Fruit fly (Drosophila melanogaster) whole organism, embryonic: ENCODE results near the gene Scm.

ENCODE experiments used
- Ada2b ChIP-seq: fragments of 200-800 bp; sonication (Bioruptor generic); IDR thresholded peaks from 2 replicates; pipeline ENCODE4 v1.3.6; 2022; ENCODE audit warnings: missing biosample characterization, missing genetic modification characterization
- Awh ChIP-seq: fragments of 200-800 bp; sonication (Bioruptor generic); IDR thresholded peaks from 2 replicates; pipeline ENCODE4, ENCODE4 v1.3.6; 2022; ENCODE audit warnings: missing biosample characterization, missing genetic modification characterization
- Bdp1 ChIP-seq: fragments of 200-800 bp; sonication (Bioruptor generic); optimal IDR thresholded peaks from 3 replicates; lab custom pipeline; 2016; ENCODE audit warnings: missing biosample characterization, missing genetic modification characterization
- Bteb2 ChIP-seq: fragments of 200-800 bp; sonication (Bioruptor generic); optimal IDR thresholded peaks from 2 replicates; lab custom pipeline; 2016; ENCODE audit warnings: missing biosample characterization, missing genetic modification characterization
- CG10321 ChIP-seq: fragments of 200-800 bp; sonication (Bioruptor generic); IDR thresholded peaks from 2 replicates; pipeline ENCODE4 v1.3.6; 2022; ENCODE audit warnings: missing biosample characterization, missing genetic modification characterization
- CG10543 ChIP-seq: fragments of 200-800 bp; sonication (Bioruptor generic); optimal IDR thresholded peaks from 3 replicates; lab custom pipeline; 2017; ENCODE audit warnings: missing biosample characterization, mild to moderate bottlenecking, missing genetic modification characterization, moderate library complexity
- CG11247 ChIP-seq: fragments of 200-800 bp; sonication (Bioruptor generic); IDR thresholded peaks from 2 replicates; pipeline ENCODE4 v1.3.6; 2022; ENCODE audit warnings: missing biosample characterization, missing genetic modification characterization
- CG12219 ChIP-seq: fragments of 200-800 bp; sonication (Bioruptor generic); optimal IDR thresholded peaks from 3 replicates; lab custom pipeline; 2018; ENCODE audit warnings: missing biosample characterization, mild to moderate bottlenecking, missing genetic modification characterization
- CG12744 ChIP-seq: fragments of 200-800 bp; sonication (Bioruptor generic); optimal IDR thresholded peaks from 2 replicates; lab custom pipeline; 2016; ENCODE audit warnings: missing biosample characterization, missing genetic modification characterization
- CG12769 ChIP-seq: fragments of 200-800 bp; sonication (Bioruptor generic); optimal IDR thresholded peaks from 2 replicates; lab custom pipeline; 2019; ENCODE audit warnings: missing biosample characterization, mild to moderate bottlenecking, missing genetic modification characterization, moderate library complexity
- CG17385 ChIP-seq: fragments of 200-800 bp; sonication (Bioruptor generic); optimal IDR thresholded peaks from 3 replicates; lab custom pipeline; 2018; ENCODE audit warnings: missing biosample characterization, mild to moderate bottlenecking, missing genetic modification characterization
- CG2129 ChIP-seq: fragments of 200-800 bp; sonication (Bioruptor generic); IDR thresholded peaks from 2 replicates; pipeline ENCODE4 v1.3.6; 2022; ENCODE audit warnings: missing biosample characterization, missing genetic modification characterization; ENCODE audit not compliant: partially characterized antibody
- CG2678 ChIP-seq: fragments of 200-800 bp; sonication (Bioruptor generic); optimal IDR thresholded peaks from 3 replicates; lab custom pipeline; 2019; ENCODE audit warnings: missing biosample characterization, mild to moderate bottlenecking, missing genetic modification characterization, moderate library complexity
- CG32767 ChIP-seq: fragments of 200-800 bp; sonication (Bioruptor generic); IDR thresholded peaks from 2 replicates; pipeline ENCODE4 v1.3.6; 2022; ENCODE audit warnings: missing biosample characterization, missing genetic modification characterization
- CG33557 ChIP-seq: fragments of 200-800 bp; sonication (Bioruptor generic); optimal IDR thresholded peaks from 2 replicates; lab custom pipeline; 2019; ENCODE audit warnings: missing biosample characterization, mild to moderate bottlenecking, missing genetic modification characterization, moderate library complexity
- CG34376 ChIP-seq: fragments of 200-800 bp; sonication (Bioruptor generic); optimal IDR thresholded peaks from 2 replicates; lab custom pipeline; 2018; ENCODE audit warnings: missing biosample characterization, mild to moderate bottlenecking, missing genetic modification characterization
- CG4282 ChIP-seq: fragments of 200-800 bp; sonication (Bioruptor generic); optimal IDR thresholded peaks from 2 replicates; lab custom pipeline; 2016; ENCODE audit warnings: missing biosample characterization, missing genetic modification characterization
- CG5245 ChIP-seq: fragments of 200-800 bp; sonication (Bioruptor generic); optimal IDR thresholded peaks from 3 replicates; lab custom pipeline; 2016; ENCODE audit warnings: missing biosample characterization, missing genetic modification characterization
- CG7372 ChIP-seq: fragments of 200-800 bp; sonication (Bioruptor generic); IDR thresholded peaks from 2 replicates; pipeline ENCODE4 v1.3.6; 2022; ENCODE audit warnings: missing biosample characterization, missing genetic modification characterization
- CG8290 ChIP-seq, 3 experiments: fragments of 200-800 bp; sonication (Bioruptor generic); optimal IDR thresholded peaks; 2 replicates each; lab custom pipeline; 2016 to 2019; ENCODE audit warnings: missing biosample characterization in 3 of 3, missing genetic modification characterization in 3 of 3, mild to moderate bottlenecking in 2 of 3, moderate library complexity in 1 of 3
- CG9797 ChIP-seq: fragments of 200-800 bp; sonication (Bioruptor generic); optimal IDR thresholded peaks from 3 replicates; lab custom pipeline; 2018; ENCODE audit warnings: missing biosample characterization, mild to moderate bottlenecking, missing genetic modification characterization
- Chrac-16 ChIP-seq: fragments of 200-800 bp; sonication (Bioruptor generic); optimal IDR thresholded peaks from 3 replicates; lab custom pipeline; 2016; ENCODE audit warnings: missing biosample characterization, missing genetic modification characterization
- D19B ChIP-seq: fragments of 200-800 bp; sonication (Bioruptor generic); optimal IDR thresholded peaks from 2 replicates; lab custom pipeline; 2017; ENCODE audit warnings: missing biosample characterization, mild to moderate bottlenecking, missing genetic modification characterization
- Dad ChIP-seq: fragments of 200-800 bp; sonication (Bioruptor generic); optimal IDR thresholded peaks from 3 replicates; lab custom pipeline; 2016; ENCODE audit warnings: missing biosample characterization, missing genetic modification characterization
- Dbx ChIP-seq: fragments of 200-800 bp; sonication (Bioruptor generic); IDR thresholded peaks from 3 replicates; pipeline ENCODE4 v1.3.6; 2022; ENCODE audit warnings: missing biosample characterization, missing genetic modification characterization
- Dip2 ChIP-seq: fragments of 200-800 bp; sonication (Bioruptor generic); IDR thresholded peaks from 2 replicates; pipeline ENCODE4 v1.3.6; 2022; ENCODE audit warnings: missing biosample characterization, missing genetic modification characterization
- Ets65A ChIP-seq: fragments of 200-800 bp; sonication (Bioruptor generic); peaks from one replicate; lab custom pipeline; 2016; ENCODE audit warnings: missing biosample characterization, missing genetic modification characterization
- Fer1 ChIP-seq: fragments of 200-800 bp; sonication (Bioruptor generic); optimal IDR thresholded peaks from 2 replicates; lab custom pipeline; 2017; ENCODE audit warnings: missing biosample characterization, mild to moderate bottlenecking, missing genetic modification characterization
- H15 ChIP-seq: fragments of 200-800 bp; sonication (Bioruptor generic); IDR thresholded peaks from 3 replicates; pipeline ENCODE4 v1.3.6; 2022; ENCODE audit warnings: missing biosample characterization, missing genetic modification characterization
- HLHmδ ChIP-seq: fragments of 200-800 bp; sonication (Bioruptor generic); optimal IDR thresholded peaks from 2 replicates; lab custom pipeline; 2018; ENCODE audit warnings: missing biosample characterization, mild to moderate bottlenecking, missing genetic modification characterization, moderate library complexity
- HmgZ ChIP-seq: fragments of 200-800 bp; sonication (Bioruptor generic); optimal IDR thresholded peaks from 2 replicates; lab custom pipeline; 2018; ENCODE audit warnings: missing biosample characterization, mild to moderate bottlenecking, missing genetic modification characterization
- Med ChIP-seq: fragments of 200-800 bp; sonication (Bioruptor generic); peaks from one replicate; lab custom pipeline; 2016; ENCODE audit warnings: missing biosample characterization, missing genetic modification characterization, mild to moderate bottlenecking, inconsistent platforms, moderate library complexity
- NfI ChIP-seq: fragments of 200-800 bp; sonication (Bioruptor generic); optimal IDR thresholded peaks from 3 replicates; lab custom pipeline; 2018; ENCODE audit warnings: missing biosample characterization, mild to moderate bottlenecking, missing genetic modification characterization, moderate library complexity
- Opbp ChIP-seq: fragments of 200-800 bp; sonication (Bioruptor generic); IDR thresholded peaks from 3 replicates; pipeline ENCODE4 v1.3.6; 2022; ENCODE audit warnings: missing biosample characterization, missing genetic modification characterization; ENCODE audit not compliant: partially characterized antibody
- Side ChIP-seq: fragments of 200-800 bp; sonication (Bioruptor generic); optimal IDR thresholded peaks from 2 replicates; lab custom pipeline; 2016; ENCODE audit warnings: missing biosample characterization, missing genetic modification characterization
- Ssrp ChIP-seq: fragments of 200-800 bp; sonication (Bioruptor generic); optimal IDR thresholded peaks from 2 replicates; lab custom pipeline; 2018; ENCODE audit warnings: missing biosample characterization, mild to moderate bottlenecking, missing genetic modification characterization, moderate library complexity
- ara ChIP-seq: fragments of 200-800 bp; sonication (Bioruptor generic); IDR thresholded peaks from 2 replicates; pipeline ENCODE4 v1.3.6; 2022; ENCODE audit warnings: missing biosample characterization, missing genetic modification characterization
- bbx ChIP-seq: fragments of 200-800 bp; sonication (Bioruptor generic); IDR thresholded peaks from 2 replicates; pipeline ENCODE4 v1.3.6; 2022; ENCODE audit warnings: missing biosample characterization, missing genetic modification characterization; ENCODE audit not compliant: partially characterized antibody
- cwo ChIP-seq: fragments of 200-800 bp; sonication (Bioruptor generic); optimal IDR thresholded peaks from 3 replicates; lab custom pipeline; 2017; ENCODE audit warnings: missing biosample characterization, missing genetic modification characterization, mild to moderate bottlenecking, moderate library complexity, missing genetic modification reagents
- dati ChIP-seq: fragments of 200-800 bp; sonication (Bioruptor generic); IDR thresholded peaks from 2 replicates; pipeline ENCODE4 v1.3.6; 2022; ENCODE audit warnings: missing biosample characterization, missing genetic modification characterization
- ems ChIP-seq: fragments of 200-800 bp; sonication (Bioruptor generic); optimal IDR thresholded peaks from 3 replicates; lab custom pipeline; 2016; ENCODE audit warnings: missing biosample characterization, missing genetic modification characterization
- gfzf ChIP-seq: fragments of 200-800 bp; sonication (Bioruptor generic); optimal IDR thresholded peaks from 2 replicates; lab custom pipeline; 2016; ENCODE audit warnings: missing biosample characterization, mild to moderate bottlenecking, missing genetic modification characterization, moderate library complexity
- hb ChIP-seq: fragments of 200-800 bp; sonication (Bioruptor generic); IDR thresholded peaks from 3 replicates; pipeline ENCODE4 v1.3.6; 2022; ENCODE audit warnings: missing biosample characterization, missing genetic modification characterization; ENCODE audit not compliant: partially characterized antibody
- mirr ChIP-seq: fragments of 200-800 bp; sonication (Bioruptor generic); optimal IDR thresholded peaks from 3 replicates; lab custom pipeline; 2018; ENCODE audit warnings: missing biosample characterization, mild to moderate bottlenecking, missing genetic modification characterization
- pita ChIP-seq: fragments of 200-800 bp; sonication (Bioruptor generic); optimal IDR thresholded peaks from 2 replicates; lab custom pipeline; 2017; ENCODE audit warnings: missing biosample characterization, mild to moderate bottlenecking, missing genetic modification characterization
- sd ChIP-seq: fragments of 200-800 bp; sonication (Bioruptor generic); optimal IDR thresholded peaks from 3 replicates; lab custom pipeline; 2018; ENCODE audit warnings: missing biosample characterization, mild to moderate bottlenecking, missing genetic modification characterization, moderate library complexity
- sim ChIP-seq: fragments of 200-800 bp; sonication (Bioruptor generic); IDR thresholded peaks from 2 replicates; pipeline ENCODE4 v1.3.6; 2022; ENCODE audit warnings: missing biosample characterization, missing genetic modification characterization
- so ChIP-seq: fragments of 200-800 bp; sonication (Bioruptor generic); IDR thresholded peaks from 3 replicates; pipeline ENCODE4 v1.3.6; 2022; ENCODE audit warnings: missing biosample characterization, missing genetic modification characterization
- z ChIP-seq: fragments of 200-800 bp; sonication (Bioruptor generic); IDR thresholded peaks from 3 replicates; pipeline ENCODE4 v1.3.6; 2022; ENCODE audit warnings: missing biosample characterization, missing genetic modification characterization

Gene Scm

dm6 chr3R:9630633-9631095 is 6.7 kb downstream of the Scm start, which contains the start of gene Calr (continued):
- TF ChIP-seq pita (GFP tag; lab: Kevin White, UChicago) (no peak), ara (GFP tag; lab: Robert Waterston, UW) (no peak), dati (GFP tag; lab: Robert Waterston, UW) (no peak), Dbx (no peak), hb (no peak), CG11247 (no peak), bbx (GFP tag; lab: Robert Waterston, UW) (no peak), HLHmδ (GFP tag; lab: Kevin White, UChicago) (peak; percentile 63), CG32767 (GFP tag; lab: Robert Waterston, UW) (no peak), HmgZ (peak; percentile 51), CG10321 (GFP tag; lab: Robert Waterston, UW) (no peak), CG2678 (tag; lab: Kevin White, UChicago) (no peak), Fer1 (GFP tag; lab: Kevin White, UChicago) (peak; percentile 72), CG2129 (GFP tag; lab: Robert Waterston, UW) (no peak), CG7372 (GFP tag; lab: Robert Waterston, UW) (no peak), sim (GFP tag; lab: Robert Waterston, UW) (no peak), Chrac-16 (GFP tag; lab: Kevin White, UChicago) (no peak), gfzf (peak; percentile 48), D19B (GFP tag; lab: Kevin White, UChicago) (no peak)
- TF ChIP-seq, all 482 proteins: peak for 169

DNA sequence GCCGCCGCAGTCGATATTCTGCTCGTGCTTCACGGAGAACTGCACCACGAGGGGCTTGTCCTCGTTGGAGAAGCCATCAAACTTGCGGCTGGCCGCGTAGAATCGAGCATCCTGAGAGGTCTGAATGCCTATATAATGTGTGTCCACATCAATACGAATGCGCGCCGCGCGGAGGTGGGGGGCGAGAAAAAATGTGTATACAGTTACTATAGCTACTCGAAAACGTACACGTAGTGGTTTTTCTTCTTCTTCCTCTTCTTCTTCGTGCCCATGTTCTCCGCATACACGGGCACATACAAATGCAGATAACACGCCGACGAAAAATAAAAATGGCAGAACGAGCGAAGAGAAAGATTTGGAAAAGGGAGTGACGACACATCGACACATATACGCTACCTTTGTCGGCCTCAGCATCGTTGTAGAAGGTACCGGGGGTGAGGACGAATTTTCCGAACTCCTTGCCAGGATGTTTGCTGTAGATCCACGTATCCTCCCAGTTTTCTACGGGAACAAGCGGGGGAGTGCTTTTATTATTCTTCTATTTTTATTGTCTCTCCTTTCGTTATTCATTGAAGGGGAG is 7.3 kb downstream of the Scm start:
- peak; percentile 18 for TF ChIP-seq mirr (GFP tag; lab: Kevin White, UChicago)
- TF ChIP-seq Fer1 (GFP tag; lab: Kevin White, UChicago), result peak; percentile 5
- peak; percentile 71 for TF ChIP-seq sd (tag; lab: Kevin White, UChicago)
- no peak for TF ChIP-seq ems (GFP tag; lab: Kevin White, UChicago)
- no peak for TF ChIP-seq so
- no peak for TF ChIP-seq Dad
- TF ChIP-seq CG34376 (GFP tag; lab: Kevin White, UChicago), result no peak
- no peak for TF ChIP-seq z
- no peak for TF ChIP-seq Bdp1 (GFP tag; lab: Kevin White, UChicago)
- TF ChIP-seq Bteb2 (GFP tag; lab: Kevin White, UChicago), result no peak
- peak; percentile 98 for TF ChIP-seq CG17385 (GFP tag; lab: Kevin White, UChicago)
- TF ChIP-seq cwo (GFP tag; lab: Kevin White, UChicago), result peak; percentile 13
- no peak for TF ChIP-seq CG12744 (GFP tag; lab: Kevin White, UChicago)
- peak; percentile 10 for TF ChIP-seq CG12769 (tag; lab: Kevin White, UChicago)
- no peak for TF ChIP-seq Dip2
- TF ChIP-seq CG12219 (GFP tag; lab: Kevin White, UChicago), result no peak
- TF ChIP-seq NfI (GFP tag; lab: Kevin White, UChicago), result no peak
- peak; percentile 70 for TF ChIP-seq Med (GFP tag; lab: Kevin White, UChicago)
- no peak for TF ChIP-seq Ets65A (GFP tag; lab: Kevin White, UChicago)
- no peak for TF ChIP-seq CG5245 (GFP tag; lab: Kevin White, UChicago)
- no peak for TF ChIP-seq CG4282 (GFP tag; lab: Kevin White, UChicago)
- TF ChIP-seq CG33557 (GFP tag; lab: Kevin White, UChicago), result no peak
- TF ChIP-seq H15, result no peak
- TF ChIP-seq CG9797, result no peak
- no peak for TF ChIP-seq Ada2b (GFP tag; lab: Robert Waterston, UW)
- TF ChIP-seq HmgZ, result no peak
- TF ChIP-seq Side (GFP tag; lab: Kevin White, UChicago), result no peak
- no peak for TF ChIP-seq Awh
- TF ChIP-seq Opbp (GFP tag; lab: Robert Waterston, UW), result no peak
- TF ChIP-seq CG8290 (GFP tag; optimal IDR thresholded peaks at IDR 0.05; lab: Kevin White, UChicago), result no peak
- TF ChIP-seq CG8290 (tag; optimal IDR thresholded peaks at IDR 0.05; lab: Kevin White, UChicago), result peak in 1 of 2 experiments; percentile 23
- TF ChIP-seq Ssrp (tag; lab: Kevin White, UChicago), result peak; percentile 9
- TF ChIP-seq CG10543 (GFP tag; lab: Kevin White, UChicago), result peak; percentile 22
